Worm (Caenorhabditis elegans): Measurements from ENCODE around the gene ttr-10.

The ttr-10 gene

ce11 chrV:7575563-7575962 lies 21.8 kb upstream of the ttr-10 start, which contains the start of the genes snu-66 and ints-9:
TSS of gene snu-66 (minus strand) at chrV:7575670.
TSS of gene ints-9 (plus strand) at chrV:7575802.
- TF ChIP-seq jun-1 (tag; optimal IDR thresholded peaks at IDR 0.05) = peak; percentile 14
- no peak for TF ChIP-seq mml-1 (tag; optimal IDR thresholded peaks at IDR 0.05)
- TF ChIP-seq nhr-25 (tag; optimal IDR thresholded peaks at IDR 0.05) = peak; percentile 38
- peak; percentile 7 for TF ChIP-seq elt-2 (tag; optimal IDR thresholded peaks at IDR 0.05)
- TF ChIP-seq egl-5 (tag; optimal IDR thresholded peaks at IDR 0.05) = no peak
- TF ChIP-seq lin-15B (tag; optimal IDR thresholded peaks at IDR 0.05) = peak; percentile 77
- peak; percentile 76 for TF ChIP-seq nhr-23 (tag; optimal IDR thresholded peaks at IDR 0.05)
- peak; percentile 18 for TF ChIP-seq hmg-11 (tag; optimal IDR thresholded peaks at IDR 0.05)
- TF ChIP-seq tbx-2 (tag; optimal IDR thresholded peaks at IDR 0.05) = peak; percentile 7
- no peak for TF ChIP-seq fkh-2 (tag; optimal IDR thresholded peaks at IDR 0.05)
- TF ChIP-seq R02D3.7 (tag; optimal IDR thresholded peaks at IDR 0.05) = peak; percentile 11
- TF ChIP-seq snpc-4 (tag; optimal IDR thresholded peaks at IDR 0.05) = peak; percentile 83
- peak; percentile 67 for TF ChIP-seq pha-4 (tag; optimal IDR thresholded peaks at IDR 0.05)

ce11 chrV:7570955-7571354 lies 17.2 kb upstream of the ttr-10 start, which contains the start of gene F19F10.14:
TSS of gene F19F10.14 (minus strand) at chrV:7571055.
- TF ChIP-seq ztf-11 (tag; optimal IDR thresholded peaks at IDR 0.05) = no peak
- no peak for TF ChIP-seq elt-2 (tag; optimal IDR thresholded peaks at IDR 0.05)
- no peak for TF ChIP-seq pha-4 (tag; optimal IDR thresholded peaks at IDR 0.05)
- TF ChIP-seq ztf-4 (tag; optimal IDR thresholded peaks at IDR 0.05) = no peak
- no peak for TF ChIP-seq pqm-1 (tag; optimal IDR thresholded peaks at IDR 0.05)
- no peak for TF ChIP-seq nhr-67 (tag; optimal IDR thresholded peaks at IDR 0.05)
- no peak for TF ChIP-seq egl-27 (tag; optimal IDR thresholded peaks at IDR 0.05)
- TF ChIP-seq ceh-28 (tag; optimal IDR thresholded peaks at IDR 0.05) = no peak
- TF ChIP-seq ceh-16 (tag; optimal IDR thresholded peaks at IDR 0.05) = no peak
- TF ChIP-seq aly-2 (tag; optimal IDR thresholded peaks at IDR 0.05) = no peak
- TF ChIP-seq daf-12 (tag; optimal IDR thresholded peaks at IDR 0.05) = no peak
- TF ChIP-seq nhr-28 (tag; optimal IDR thresholded peaks at IDR 0.05) = no peak
- TF ChIP-seq unc-62 (GFP tag; optimal IDR thresholded peaks at IDR 0.05) = no peak
- no peak for TF ChIP-seq ceh-82 (tag; optimal IDR thresholded peaks at IDR 0.05)

ce11 chrV:7570290-7570689 lies 16.6 kb upstream of the ttr-10 start, which contains the start of gene clec-212:
TSS of gene clec-212 (minus strand) at chrV:7570390.
- no peak for TF ChIP-seq sea-2 (GFP tag; optimal IDR thresholded peaks at IDR 0.05)
- no peak for TF ChIP-seq daf-12 (tag; optimal IDR thresholded peaks at IDR 0.05)
- no peak for TF ChIP-seq pha-4 (tag; optimal IDR thresholded peaks at IDR 0.05)
- TF ChIP-seq ceh-28 (tag; optimal IDR thresholded peaks at IDR 0.05) = no peak
- TF ChIP-seq ceh-16 (tag; optimal IDR thresholded peaks at IDR 0.05) = no peak
- no peak for TF ChIP-seq zag-1 (tag; optimal IDR thresholded peaks at IDR 0.05)
- no peak for TF ChIP-seq nhr-77 (tag; optimal IDR thresholded peaks at IDR 0.05)
- TF ChIP-seq ceh-82 (tag; optimal IDR thresholded peaks at IDR 0.05) = no peak

- TF ChIP-seq ceh-28 (tag; optimal IDR thresholded peaks at IDR 0.05) (no peak), hmg-11 (tag; optimal IDR thresholded peaks at IDR 0.05) (no peak), nhr-77 (tag; optimal IDR thresholded peaks at IDR 0.05) (no peak), fos-1 (tag; optimal IDR thresholded peaks at IDR 0.05) (no peak), tbx-2 (tag; optimal IDR thresholded peaks at IDR 0.05) (no peak), ceh-82 (tag; optimal IDR thresholded peaks at IDR 0.05) (no peak), R02D3.7 (tag; optimal IDR thresholded peaks at IDR 0.05) (no peak), elt-3 (tag; optimal IDR thresholded peaks at IDR 0.05) (no peak), nhr-12 (tag; optimal IDR thresholded peaks at IDR 0.05) (no peak), daf-12 (tag; optimal IDR thresholded peaks at IDR 0.05) (no peak), nhr-25 (tag; optimal IDR thresholded peaks at IDR 0.05) (no peak), pha-4 (tag; optimal IDR thresholded peaks at IDR 0.05) (no peak), lin-39 (tag; optimal IDR thresholded peaks at IDR 0.05) (no peak), pqm-1 (tag; optimal IDR thresholded peaks at IDR 0.05) (no peak)
These were observed 9.2 kb upstream of the ttr-10 start, which contains the start of gene F19F10.1 for ce11 chrV:7562947-7563346. TSS of gene F19F10.1 (plus strand) at chrV:7563247.

- TF ChIP-seq ama-1 (optimal IDR thresholded peaks at IDR 0.05) = no peak
- no peak for TF ChIP-seq lsy-12 (tag; optimal IDR thresholded peaks at IDR 0.05)
- TF ChIP-seq daf-12 (tag; optimal IDR thresholded peaks at IDR 0.05) = no peak
- TF ChIP-seq mml-1 (tag; optimal IDR thresholded peaks at IDR 0.05) = no peak
- no peak for TF ChIP-seq nhr-77 (tag; optimal IDR thresholded peaks at IDR 0.05)
- TF ChIP-seq fkh-10 (GFP tag; optimal IDR thresholded peaks at IDR 0.05) = no peak
- no peak for TF ChIP-seq unc-39 (tag; optimal IDR thresholded peaks at IDR 0.05)
These were observed 5.0 kb upstream of the ttr-10 start, which contains the start of gene ets-7 for ce11 chrV:7558693-7559092. TSS of gene ets-7 (minus strand) at chrV:7558793.

All from whole organism, L3 larva.